Worm (Caenorhabditis elegans) whole organism, L2 larva: ENCODE data around the gene T10G3.1.

Source experiments
- C34F6.9 ChIP-seq: fragments of 150-350 bp; optimal IDR thresholded peaks from 2 replicates; lab custom pipeline; 2014; ENCODE audit warnings: missing biosample characterization, missing genetic modification characterization
- F13H6.1 ChIP-seq: sonication (generic microtip); optimal IDR thresholded peaks from 2 replicates; lab custom pipeline; 2016; ENCODE audit warnings: missing genetic modification characterization, missing compliant biosample characterization
- R02D3.7 ChIP-seq: fragments of 150-350 bp; optimal IDR thresholded peaks from 2 replicates; lab custom pipeline; 2014; ENCODE audit warnings: missing biosample characterization, missing genetic modification characterization
- Y55F3AM.14 ChIP-seq: fragments of 200-800 bp; sonication (Bioruptor generic); optimal IDR thresholded peaks from 2 replicates; lab custom pipeline; 2018; ENCODE audit warnings: mild to moderate bottlenecking, missing genetic modification characterization, missing compliant biosample characterization
- ZK546.5 ChIP-seq: sonication (generic microtip); optimal IDR thresholded peaks from 2 replicates; lab custom pipeline; 2017; ENCODE audit warnings: missing biosample characterization, missing genetic modification characterization
- alr-1 ChIP-seq: fragments of 150-350 bp; optimal IDR thresholded peaks from 2 replicates; lab custom pipeline; 2014; ENCODE audit warnings: missing biosample characterization, missing genetic modification characterization
- aly-2 ChIP-seq: fragments of 150-350 bp; optimal IDR thresholded peaks from 2 replicates; lab custom pipeline; 2014; ENCODE audit warnings: missing biosample characterization, missing genetic modification characterization
- ama-1 ChIP-seq: fragments of 150-350 bp; optimal IDR thresholded peaks from 2 replicates; lab custom pipeline; 2018; ENCODE audit warnings: inconsistent platforms
- blmp-1 ChIP-seq: sonication (generic microtip); optimal IDR thresholded peaks from 2 replicates; lab custom pipeline; 2017; ENCODE audit warnings: missing genetic modification characterization, mild to moderate bottlenecking, missing compliant biosample characterization, antibody characterized with exemption, moderate library complexity; ENCODE audit not compliant: insufficient read depth
- ceh-16 ChIP-seq: fragments of 150-350 bp; optimal IDR thresholded peaks from 2 replicates; lab custom pipeline; 2014; ENCODE audit warnings: missing biosample characterization, missing genetic modification characterization
- ceh-82 ChIP-seq: fragments of 150-350 bp; optimal IDR thresholded peaks from 2 replicates; lab custom pipeline; 2014; ENCODE audit warnings: missing biosample characterization, missing genetic modification characterization
- crh-2 ChIP-seq: sonication (generic microtip); optimal IDR thresholded peaks from 2 replicates; lab custom pipeline; 2017; ENCODE audit warnings: missing biosample characterization, missing genetic modification characterization
- dmd-4 ChIP-seq: sonication (generic microtip); optimal IDR thresholded peaks from 2 replicates; lab custom pipeline; 2017; ENCODE audit warnings: missing biosample characterization, missing genetic modification characterization
- egl-27 ChIP-seq: sonication (generic microtip); optimal IDR thresholded peaks from 3 replicates; lab custom pipeline; 2017; ENCODE audit warnings: missing biosample characterization, missing genetic modification reagents, missing genetic modification characterization
- elt-1 ChIP-seq: fragments of 150-350 bp; optimal IDR thresholded peaks from 2 replicates; lab custom pipeline; 2014; ENCODE audit warnings: missing biosample characterization, missing genetic modification characterization
- elt-3 ChIP-seq: sonication (generic microtip); optimal IDR thresholded peaks from 2 replicates; lab custom pipeline; 2017; ENCODE audit warnings: missing biosample characterization, missing genetic modification characterization
- fos-1 ChIP-seq: fragments of 150-350 bp; optimal IDR thresholded peaks from 2 replicates; lab custom pipeline; 2014; ENCODE audit warnings: missing biosample characterization, missing genetic modification characterization
- gmeb-1 ChIP-seq: fragments of 150-350 bp; optimal IDR thresholded peaks from 2 replicates; lab custom pipeline; 2014; ENCODE audit warnings: missing biosample characterization, missing genetic modification characterization
- lin-11 ChIP-seq: fragments of 150-350 bp; sonication (generic microtip); optimal IDR thresholded peaks from 2 replicates; lab custom pipeline; 2014; ENCODE audit warnings: missing biosample characterization, missing genetic modification characterization, inconsistent platforms, mixed read lengths
- lin-13 ChIP-seq: fragments of 150-350 bp; optimal IDR thresholded peaks from 2 replicates; lab custom pipeline; 2014; ENCODE audit warnings: missing biosample characterization, missing genetic modification reagents, missing genetic modification characterization
- lin-39 ChIP-seq: fragments of 150-350 bp; optimal IDR thresholded peaks from 2 replicates; lab custom pipeline; 2014; ENCODE audit warnings: missing biosample characterization, missing genetic modification reagents, missing genetic modification characterization
- lsy-2 ChIP-seq, 2 experiments: fragments of 150-350 bp in 1 of 2; sonication (generic microtip) in 1 of 2; optimal IDR thresholded peaks; 2 replicates each; lab custom pipeline; 2014 to 2017; ENCODE audit warnings: missing biosample characterization in 2 of 2, missing genetic modification characterization in 2 of 2
- mab-5 ChIP-seq: fragments of 150-350 bp; optimal IDR thresholded peaks from 2 replicates; lab custom pipeline; 2014; ENCODE audit warnings: missing biosample characterization, missing genetic modification characterization
- mbf-1 ChIP-seq: sonication (generic microtip); optimal IDR thresholded peaks from 2 replicates; lab custom pipeline; 2017; ENCODE audit warnings: missing biosample characterization, missing genetic modification characterization
- mdl-1 ChIP-seq, 2 experiments: fragments of 150-350 bp in 1 of 2; sonication (generic microtip) in 1 of 2; optimal IDR thresholded peaks; 2 replicates each; lab custom pipeline; 2017; ENCODE audit warnings: missing biosample characterization in 2 of 2, missing genetic modification characterization in 2 of 2
- nhr-10 ChIP-seq: sonication (generic microtip); optimal IDR thresholded peaks from 2 replicates; lab custom pipeline; 2017; ENCODE audit warnings: missing biosample characterization, missing genetic modification characterization
- nhr-11 ChIP-seq: fragments of 150-350 bp; optimal IDR thresholded peaks from 2 replicates; lab custom pipeline; 2014; ENCODE audit warnings: missing biosample characterization, missing genetic modification characterization
- nhr-12 ChIP-seq: fragments of 150-350 bp; optimal IDR thresholded peaks from 2 replicates; lab custom pipeline; 2014; ENCODE audit warnings: missing biosample characterization, missing genetic modification characterization
- nhr-129 ChIP-seq: fragments of 150-350 bp; optimal IDR thresholded peaks from 2 replicates; lab custom pipeline; 2014; ENCODE audit warnings: missing biosample characterization, missing genetic modification characterization
- nhr-21 ChIP-seq: fragments of 150-350 bp; optimal IDR thresholded peaks from 2 replicates; lab custom pipeline; 2014; ENCODE audit warnings: missing biosample characterization, missing genetic modification characterization
- nhr-23 ChIP-seq: fragments of 150-350 bp; optimal IDR thresholded peaks from 2 replicates; lab custom pipeline; 2014; ENCODE audit warnings: missing biosample characterization, missing genetic modification reagents, missing genetic modification characterization
- nhr-237 ChIP-seq: fragments of 150-350 bp; optimal IDR thresholded peaks from 2 replicates; lab custom pipeline; 2014; ENCODE audit warnings: missing biosample characterization, missing genetic modification characterization
- nhr-25 ChIP-seq: fragments of 150-350 bp; sonication (generic microtip); optimal IDR thresholded peaks from 3 replicates; lab custom pipeline; 2014; ENCODE audit warnings: missing biosample characterization, missing genetic modification characterization
- nhr-6 ChIP-seq: fragments of 150-350 bp; optimal IDR thresholded peaks from 2 replicates; lab custom pipeline; 2014; ENCODE audit warnings: missing biosample characterization, missing genetic modification characterization
- nhr-77 ChIP-seq: fragments of 150-350 bp; optimal IDR thresholded peaks from 2 replicates; lab custom pipeline; 2014; ENCODE audit warnings: missing biosample characterization, missing genetic modification characterization
- peb-1 ChIP-seq: fragments of 150-350 bp; optimal IDR thresholded peaks from 2 replicates; lab custom pipeline; 2014; ENCODE audit warnings: missing biosample characterization, missing genetic modification characterization
- sem-4 ChIP-seq: fragments of 150-350 bp; optimal IDR thresholded peaks from 2 replicates; lab custom pipeline; 2014; ENCODE audit warnings: missing biosample characterization, missing genetic modification reagents, missing genetic modification characterization
- skn-1 ChIP-seq: sonication (generic microtip); optimal IDR thresholded peaks from 2 replicates; lab custom pipeline; 2017; ENCODE audit warnings: missing biosample characterization, missing genetic modification characterization
- sma-3 ChIP-seq: sonication (generic microtip); optimal IDR thresholded peaks from 2 replicates; lab custom pipeline; 2016; ENCODE audit warnings: missing genetic modification reagents, missing genetic modification characterization, missing compliant biosample characterization
- sma-9 ChIP-seq, 2 experiments: fragments of 150-350 bp in 1 of 2; sonication (generic microtip) in 1 of 2; optimal IDR thresholded peaks; 2 replicates each; lab custom pipeline; 2014 to 2016; ENCODE audit warnings: missing genetic modification characterization in 2 of 2, mild to moderate bottlenecking in 1 of 2, missing biosample characterization in 1 of 2, missing compliant biosample characterization in 1 of 2, missing genetic modification reagents in 1 of 2, moderate library complexity in 1 of 2
- snpc-4 ChIP-seq: fragments of 150-350 bp; optimal IDR thresholded peaks from 2 replicates; lab custom pipeline; 2014; ENCODE audit warnings: missing biosample characterization, missing genetic modification characterization
- unc-39 ChIP-seq: fragments of 150-350 bp; optimal IDR thresholded peaks from 2 replicates; lab custom pipeline; 2014; ENCODE audit warnings: missing biosample characterization, missing genetic modification characterization
- unc-55 ChIP-seq: fragments of 150-350 bp; sonication (generic microtip); optimal IDR thresholded peaks from 3 replicates; lab custom pipeline; 2014; ENCODE audit warnings: missing biosample characterization, missing genetic modification reagents, missing genetic modification characterization
- unc-62 ChIP-seq: fragments of 150-350 bp; optimal IDR thresholded peaks from 2 replicates; lab custom pipeline; 2014; ENCODE audit warnings: missing biosample characterization, missing genetic modification reagents, missing genetic modification characterization
- zag-1 ChIP-seq: fragments of 150-350 bp; optimal IDR thresholded peaks from 2 replicates; lab custom pipeline; 2014; ENCODE audit warnings: missing biosample characterization, missing genetic modification characterization
- ztf-1 ChIP-seq: fragments of 200-800 bp; sonication (Bioruptor generic); conservative IDR thresholded peaks from 2 replicates; pipeline ENCODE4 v1.3.6; 2022; ENCODE audit warnings: missing genetic modification characterization, missing compliant biosample characterization
- ztf-11 ChIP-seq: sonication (generic microtip); optimal IDR thresholded peaks from 2 replicates; lab custom pipeline; 2017; ENCODE audit warnings: missing biosample characterization, missing genetic modification characterization
- ztf-4 ChIP-seq: fragments of 150-350 bp; optimal IDR thresholded peaks from 2 replicates; lab custom pipeline; 2014; ENCODE audit warnings: missing biosample characterization, missing genetic modification characterization

The T10G3.1 gene

DNA sequence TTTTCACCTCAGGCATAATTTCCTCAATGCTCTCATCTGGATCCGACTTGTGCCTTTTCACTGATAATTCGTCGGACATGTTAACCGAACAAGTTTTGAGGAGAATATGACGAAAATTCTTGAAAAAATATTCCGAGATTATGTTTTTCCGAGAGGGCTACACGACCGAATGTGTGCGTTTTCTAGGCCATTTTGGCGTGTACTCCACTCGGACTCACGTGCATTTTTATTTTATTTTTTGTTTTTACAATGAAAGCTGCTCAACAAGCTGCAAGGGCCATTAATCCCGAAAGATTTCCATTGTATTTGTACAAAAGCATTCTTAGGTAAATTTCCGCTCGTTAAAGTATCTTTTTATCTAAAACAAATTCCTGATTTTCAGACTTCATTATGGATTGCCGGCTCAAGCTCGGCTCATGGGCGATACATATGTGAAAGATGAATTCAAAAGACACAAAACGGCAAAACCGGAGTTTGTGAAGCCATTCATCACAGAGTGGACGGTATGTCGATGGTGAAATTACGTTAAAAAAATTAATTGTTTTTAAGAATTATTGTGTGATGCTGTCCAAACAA is 5.2 kb downstream of the T10G3.1 start, which contains the start of the genes F25H9.6 and F25H9.7 (continued):
- TF ChIP-seq peb-1 (tag; lab: Kevin White, UChicago), result no peak

DNA sequence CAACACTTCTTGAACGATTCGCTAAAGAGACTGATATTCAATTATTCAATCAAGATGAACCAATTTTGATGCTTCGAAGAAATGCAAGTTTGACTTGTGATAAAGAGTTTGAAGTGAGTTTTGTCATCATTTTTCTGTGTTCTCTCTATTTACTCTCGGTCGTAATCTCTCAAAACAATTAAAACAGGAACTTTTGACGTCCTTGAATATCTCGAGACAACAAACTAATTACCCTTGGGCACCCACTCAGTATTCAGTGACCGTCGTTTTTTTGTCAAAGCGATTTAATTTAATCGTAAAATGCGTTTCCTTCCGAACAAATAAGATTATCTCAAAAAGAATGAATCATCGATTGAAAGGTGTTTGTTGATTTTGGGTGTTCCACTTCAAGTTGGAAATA is 9.4 kb downstream of the T10G3.1 start:
- TF ChIP-seq ama-1 (lab: Kevin White, UChicago), result peak; percentile 34
- no peak for TF ChIP-seq lsy-2 (tag; optimal IDR thresholded peaks at IDR 0.05; lab: Kevin White, UChicago)
- TF ChIP-seq ztf-4 (tag; lab: Kevin White, UChicago), result peak; percentile 1
- peak; percentile 24 for TF ChIP-seq sma-3 (GFP tag; lab: Kevin White, UChicago)
- TF ChIP-seq crh-2 (tag; lab: Kevin White, UChicago), result peak; percentile 1
- no peak for TF ChIP-seq sem-4
- peak; percentile 69 for TF ChIP-seq nhr-25
- peak; percentile 69 for TF ChIP-seq skn-1 (tag; lab: Kevin White, UChicago)
- peak; percentile 3 for TF ChIP-seq sma-9 (GFP tag; optimal IDR thresholded peaks at IDR 0.05; lab: Kevin White, UChicago)
- TF ChIP-seq sma-9 (tag; optimal IDR thresholded peaks at IDR 0.05; lab: Kevin White, UChicago), result no peak
- TF ChIP-seq, all 48 proteins: peak for 7

DNA sequence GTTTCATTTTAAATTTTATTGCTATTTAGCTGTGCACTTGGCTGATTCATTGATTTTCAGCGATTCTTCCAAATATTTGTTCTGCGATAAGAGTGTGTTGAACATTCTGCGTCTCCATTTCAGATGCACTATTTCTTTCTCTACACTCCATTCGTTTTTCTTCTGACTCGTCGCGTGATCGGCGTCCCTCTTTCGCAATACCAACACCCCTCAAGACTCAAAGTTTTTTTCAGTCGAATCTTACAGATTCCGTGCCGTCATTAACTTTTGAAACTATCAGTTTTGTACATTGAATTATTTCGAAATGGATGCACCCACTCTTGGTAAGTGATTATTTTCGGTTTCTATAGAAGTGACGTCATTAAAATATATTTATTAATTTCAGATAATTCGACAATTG is 10.5 kb downstream of the T10G3.1 start, which contains the start of gene frm-10:
Gene frm-10 (plus strand): TSS at position 234 of the 400 bp plus-strand sequence.
- TF ChIP-seq nhr-25, result peak; percentile 27
- no peak for TF ChIP-seq aly-2 (tag; lab: Kevin White, UChicago)
- TF ChIP-seq ztf-11 (tag; lab: Kevin White, UChicago), result no peak
- TF ChIP-seq mdl-1 (tag; optimal IDR thresholded peaks at IDR 0.05; lab: Kevin White, UChicago), result peak; percentile 8 to 28
- no peak for TF ChIP-seq ceh-82 (tag; lab: Kevin White, UChicago)
- TF ChIP-seq R02D3.7, result no peak
- no peak for TF ChIP-seq nhr-21 (tag; lab: Kevin White, UChicago)
- peak; percentile 79 for TF ChIP-seq skn-1 (tag; lab: Kevin White, UChicago)
- peak; percentile 59 for TF ChIP-seq F13H6.1
- no peak for TF ChIP-seq unc-39 (tag; lab: Kevin White, UChicago)
- no peak for TF ChIP-seq mbf-1 (tag; lab: Kevin White, UChicago)
- TF ChIP-seq C34F6.9, result peak; percentile 82
- no peak for TF ChIP-seq ztf-1 (GFP tag; lab: Robert Waterston, UW)
- no peak for TF ChIP-seq nhr-23 (tag; lab: Kevin White, UChicago)
- no peak for TF ChIP-seq nhr-237 (tag; lab: Kevin White, UChicago)
- TF ChIP-seq nhr-12 (tag; lab: Kevin White, UChicago), result no peak
- no peak for TF ChIP-seq ZK546.5
- no peak for TF ChIP-seq snpc-4 (tag; lab: Kevin White, UChicago)
- peak; percentile 61 for TF ChIP-seq ama-1 (lab: Kevin White, UChicago)
- peak; percentile 25 for TF ChIP-seq ztf-4 (tag; lab: Kevin White, UChicago)
- TF ChIP-seq lsy-2 (tag; optimal IDR thresholded peaks at IDR 0.05; lab: Kevin White, UChicago), result peak; percentile 8 to 65
- peak; percentile 93 for TF ChIP-seq fos-1
- TF ChIP-seq egl-27 (tag; lab: Kevin White, UChicago), result no peak
- TF ChIP-seq unc-55 (GFP tag; lab: Kevin White, UChicago), result peak; percentile 80
- TF ChIP-seq lin-13 (GFP tag; lab: Kevin White, UChicago), result peak; percentile 13
- TF ChIP-seq blmp-1, result no peak
- TF ChIP-seq sma-3 (GFP tag; lab: Kevin White, UChicago), result peak; percentile 59
- no peak for TF ChIP-seq mab-5
- TF ChIP-seq Y55F3AM.14 (GFP tag; lab: Kevin White, UChicago), result no peak
- no peak for TF ChIP-seq dmd-4
- TF ChIP-seq nhr-129 (tag; lab: Kevin White, UChicago), result peak; percentile 84
- no peak for TF ChIP-seq peb-1 (tag; lab: Kevin White, UChicago)
- no peak for TF ChIP-seq alr-1 (tag; lab: Kevin White, UChicago)
- peak; percentile 81 for TF ChIP-seq crh-2 (tag; lab: Kevin White, UChicago)
- TF ChIP-seq nhr-11, result no peak
- TF ChIP-seq nhr-77, result no peak
- peak; percentile 65 for TF ChIP-seq sma-9 (GFP tag; optimal IDR thresholded peaks at IDR 0.05; lab: Kevin White, UChicago)
- TF ChIP-seq sma-9 (tag; optimal IDR thresholded peaks at IDR 0.05; lab: Kevin White, UChicago), result no peak
- peak; percentile 14 for TF ChIP-seq nhr-10
- TF ChIP-seq zag-1 (tag; lab: Kevin White, UChicago), result no peak
- TF ChIP-seq elt-3 (tag; lab: Kevin White, UChicago), result no peak
- no peak for TF ChIP-seq ceh-16 (tag; lab: Kevin White, UChicago)
- peak; percentile 68 for TF ChIP-seq gmeb-1 (tag; lab: Kevin White, UChicago)
- peak; percentile 23 for TF ChIP-seq lin-11 (tag; lab: Kevin White, UChicago)
- TF ChIP-seq lin-39 (tag; lab: Kevin White, UChicago), result no peak
- no peak for TF ChIP-seq elt-1 (tag; lab: Kevin White, UChicago)
- TF ChIP-seq sem-4, result no peak
- TF ChIP-seq unc-62 (GFP tag; lab: Kevin White, UChicago), result no peak
- no peak for TF ChIP-seq nhr-6 (tag; lab: Kevin White, UChicago)
